Fruit fly (Drosophila melanogaster) whole organism, larva: ENCODE results near the gene CG3652.

ENCODE experiments used
- noc ChIP-seq: fragments of 200-800 bp; sonication (Bioruptor generic); optimal IDR thresholded peaks from 3 replicates; lab custom pipeline; 2019; ENCODE audit warnings: missing biosample characterization, mild to moderate bottlenecking, missing genetic modification characterization, moderate library complexity

The CG3652 gene

dm6 chr2L:4363707-4364270 lies 29.9 kb downstream of the CG3652 start:
- no peak for TF ChIP-seq noc (tag; lab: Kevin White, UChicago)

- TF ChIP-seq noc (tag; lab: Kevin White, UChicago), result no peak
These were observed 32.2 kb downstream of the CG3652 start, which contains the start of gene Traf4 for dm6 chr2L:4361438-4361975. TSS of gene Traf4 (plus strand) at chr2L:4361925.

- TF ChIP-seq noc (tag; lab: Kevin White, UChicago), result no peak
These were observed 32.8 kb downstream of the CG3652 start for dm6 chr2L:4360882-4361281.

- no peak for TF ChIP-seq noc (tag; lab: Kevin White, UChicago)
These were observed 34.5 kb downstream of the CG3652 start for dm6 chr2L:4359156-4359555.

DNA sequence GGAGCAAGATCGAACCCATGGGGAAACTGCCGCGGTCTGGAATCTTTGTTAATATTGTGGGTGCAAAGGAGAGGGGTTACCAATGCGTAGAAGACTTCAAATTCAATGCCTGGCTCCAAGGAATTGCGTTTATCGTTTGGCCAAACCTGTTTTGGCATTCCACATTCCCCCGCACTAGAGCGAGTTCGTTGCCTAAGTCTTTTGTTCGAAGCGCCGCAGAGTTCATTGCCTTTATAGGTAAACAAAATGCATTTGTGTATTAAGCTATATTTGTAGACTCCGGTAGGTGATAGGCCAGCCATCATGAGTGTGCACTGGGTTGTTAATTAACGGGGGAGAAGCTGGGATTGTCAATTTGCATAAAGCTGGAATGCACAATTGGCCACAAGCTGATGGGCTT lies 38.6 kb downstream of the CG3652 start:
- no peak for TF ChIP-seq noc (tag; lab: Kevin White, UChicago)

- no peak for TF ChIP-seq noc (tag; lab: Kevin White, UChicago)
These were observed 41.0 kb downstream of the CG3652 start, which contains the start of gene CG15429 for dm6 chr2L:4352675-4353074. TSS of gene CG15429 (plus strand) at chr2L:4352975.

dm6 chr2L:4350683-4351324 lies 42.9 kb downstream of the CG3652 start:
- TF ChIP-seq noc (tag; lab: Kevin White, UChicago), result no peak

DNA sequence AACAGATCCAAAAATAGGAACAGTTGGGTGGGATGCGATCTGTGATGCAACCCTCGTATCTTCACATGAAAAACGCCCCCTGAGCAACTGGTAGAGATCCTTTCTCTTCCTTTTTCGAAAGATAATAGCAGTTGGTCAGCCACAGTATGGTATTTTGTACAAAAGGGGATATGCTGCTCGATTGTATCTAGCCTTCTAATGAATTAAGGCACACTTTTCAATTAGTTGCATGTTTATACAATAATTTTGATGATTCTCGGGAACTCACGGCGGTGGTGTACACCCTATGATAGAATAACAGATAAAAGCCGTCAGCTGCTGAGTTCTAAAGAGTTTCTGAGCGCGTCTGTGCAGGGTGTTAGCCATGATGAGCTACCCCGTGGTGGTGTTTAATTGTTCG lies 44.0 kb downstream of the CG3652 start:
- TF ChIP-seq noc (tag; lab: Kevin White, UChicago), result no peak

DNA sequence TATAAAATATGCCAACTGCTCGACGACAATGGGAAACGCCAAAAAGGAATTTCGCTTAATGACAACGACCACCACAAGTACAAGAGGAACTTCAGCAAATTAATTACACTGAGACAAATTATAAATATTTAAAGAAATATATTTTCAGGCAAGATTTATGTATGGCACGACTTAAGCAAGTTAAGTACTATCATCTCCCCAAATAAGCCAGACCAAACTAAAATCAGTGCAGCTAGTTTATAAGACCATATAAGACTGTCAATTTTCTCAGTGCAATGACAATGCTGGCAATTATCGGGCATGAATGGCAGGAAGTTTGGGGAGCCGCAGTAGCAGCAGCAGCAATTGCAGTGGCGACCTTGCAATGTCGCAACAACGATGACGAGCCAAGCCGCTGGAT lies 45.1 kb downstream of the CG3652 start:
- TF ChIP-seq noc (tag; lab: Kevin White, UChicago), result no peak

DNA sequence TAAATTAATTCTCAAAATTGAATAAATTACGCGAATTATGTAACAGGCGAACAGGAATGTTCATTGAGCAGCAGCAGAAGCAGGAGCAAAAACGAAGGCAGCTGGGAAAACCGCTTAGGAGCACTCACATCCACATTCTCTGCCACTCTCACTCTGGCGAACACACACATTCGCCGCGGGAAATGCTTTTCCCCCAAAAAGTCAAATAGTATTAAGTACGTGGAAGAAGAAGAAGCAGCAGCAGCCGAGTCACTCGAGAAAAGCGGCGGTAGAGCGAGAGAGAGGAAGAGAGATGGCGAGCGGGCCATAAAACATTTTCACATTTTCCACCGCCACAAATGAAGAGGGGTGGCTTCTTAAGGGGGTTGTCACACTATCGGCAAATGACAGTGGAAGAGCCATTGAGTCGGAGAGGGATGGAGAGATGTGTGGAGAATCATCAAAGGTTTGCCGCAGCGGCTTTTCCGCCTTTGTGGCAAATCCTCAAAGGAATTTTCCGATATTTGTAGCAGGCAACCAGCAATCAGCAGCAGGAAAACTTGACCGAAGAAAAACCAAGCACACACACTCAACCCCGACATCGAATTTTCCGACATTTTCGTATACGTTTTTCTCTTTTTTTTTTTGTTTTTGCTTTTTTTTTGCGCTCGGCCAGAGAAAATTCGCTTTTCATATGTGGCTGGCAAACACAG lies 46.9 kb downstream of the CG3652 start:
- no peak for TF ChIP-seq noc (tag; lab: Kevin White, UChicago)

DNA sequence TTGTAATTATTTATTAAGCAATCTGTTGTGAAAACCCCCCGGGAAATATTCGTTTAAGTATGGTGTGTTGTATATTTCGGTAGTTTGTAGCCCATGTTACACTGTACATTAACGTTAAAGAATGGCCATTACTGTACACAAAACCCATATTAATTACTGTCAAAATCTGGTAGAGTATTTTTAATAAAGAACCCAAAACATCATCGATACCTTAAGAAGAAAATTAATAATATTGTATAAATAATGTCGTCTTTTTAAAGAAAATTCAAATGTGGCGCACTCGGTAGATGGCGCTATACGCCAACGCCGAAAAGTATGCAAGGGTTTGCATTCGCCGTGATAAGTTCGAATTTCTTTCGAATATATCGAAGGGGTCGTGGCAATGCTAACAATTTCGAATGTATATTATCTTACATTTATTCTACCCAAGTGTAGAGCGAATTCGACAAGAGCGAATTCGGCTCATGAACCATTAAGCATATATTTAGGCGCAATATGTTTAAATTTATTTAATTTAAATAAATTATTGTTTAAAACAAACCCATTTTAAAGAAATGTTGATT lies 48.0 kb downstream of the CG3652 start:
- no peak for TF ChIP-seq noc (tag; lab: Kevin White, UChicago)
